Fruit fly (Drosophila melanogaster) whole organism, adult: ENCODE data around the gene HGTX.

Experiments used
- CG11617 ChIP-seq: fragments of 200-800 bp; sonication (Bioruptor generic); optimal IDR thresholded peaks from 2 replicates; lab custom pipeline; 2017; ENCODE audit warnings: mild to moderate bottlenecking, missing biosample characterization, missing genetic modification reagents, missing genetic modification characterization
- CG12768 ChIP-seq: fragments of 200-800 bp; sonication (Bioruptor generic); optimal IDR thresholded peaks from 2 replicates; lab custom pipeline; 2017; ENCODE audit warnings: missing biosample characterization, missing genetic modification characterization, mild to moderate bottlenecking, moderate library complexity, missing genetic modification reagents
- CG14711 ChIP-seq: fragments of 200-800 bp; sonication (Bioruptor generic); optimal IDR thresholded peaks from 2 replicates; lab custom pipeline; 2018; ENCODE audit warnings: missing biosample characterization, mild to moderate bottlenecking, missing genetic modification characterization, moderate library complexity
- CG1620 ChIP-seq: fragments of 200-800 bp; sonication (Bioruptor generic); optimal IDR thresholded peaks from 2 replicates; lab custom pipeline; 2016; ENCODE audit warnings: missing biosample characterization, missing genetic modification characterization
- CG33017 ChIP-seq: fragments of 200-800 bp; sonication (Bioruptor generic); optimal IDR thresholded peaks from 2 replicates; lab custom pipeline; 2018; ENCODE audit warnings: missing biosample characterization, mild to moderate bottlenecking, missing genetic modification characterization, moderate library complexity
- CG5204 ChIP-seq: fragments of 200-800 bp; sonication (Bioruptor generic); optimal IDR thresholded peaks from 2 replicates; lab custom pipeline; 2016; ENCODE audit warnings: missing biosample characterization, missing genetic modification characterization
- CG7045 ChIP-seq: fragments of 200-800 bp; sonication (Bioruptor generic); optimal IDR thresholded peaks from 2 replicates; lab custom pipeline; 2017; ENCODE audit warnings: missing biosample characterization, mild to moderate bottlenecking, missing genetic modification characterization
- CG7101 ChIP-seq: fragments of 200-800 bp; sonication (Bioruptor generic); optimal IDR thresholded peaks from 2 replicates; lab custom pipeline; 2018; ENCODE audit warnings: missing biosample characterization, mild to moderate bottlenecking, missing genetic modification characterization, moderate library complexity
- Clk ChIP-seq: fragments of 200-800 bp; sonication (Bioruptor generic); optimal IDR thresholded peaks from 2 replicates; lab custom pipeline; 2017; ENCODE audit warnings: missing biosample characterization, missing genetic modification characterization
- Crg-1 ChIP-seq: fragments of 200-800 bp; sonication (Bioruptor generic); optimal IDR thresholded peaks from 2 replicates; lab custom pipeline; 2016; ENCODE audit warnings: missing biosample characterization, missing genetic modification characterization
- Hr96 ChIP-seq: fragments of 200-800 bp; sonication (Bioruptor generic); optimal IDR thresholded peaks from 2 replicates; lab custom pipeline; 2016; ENCODE audit warnings: missing biosample characterization, missing genetic modification characterization
- Mnt ChIP-seq: fragments of 200-800 bp; sonication (Bioruptor generic); optimal IDR thresholded peaks from 2 replicates; lab custom pipeline; 2016; ENCODE audit warnings: missing biosample characterization, mild to moderate bottlenecking, missing genetic modification characterization
- bab1 ChIP-seq: fragments of 200-800 bp; sonication (Bioruptor generic); optimal IDR thresholded peaks from 3 replicates; lab custom pipeline; 2019; ENCODE audit warnings: missing biosample characterization, mild to moderate bottlenecking, missing genetic modification characterization, moderate library complexity
- cic ChIP-seq: fragments of 200-800 bp; sonication (Bioruptor generic); optimal IDR thresholded peaks from 2 replicates; lab custom pipeline; 2017; ENCODE audit warnings: missing biosample characterization, mild to moderate bottlenecking, missing genetic modification characterization, moderate library complexity
- cnc ChIP-seq, 2 experiments: fragments of >200 bp; optimal IDR thresholded peaks; 2 replicates each; lab custom pipeline; 2017
- kay ChIP-seq: fragments of 200-800 bp; sonication (Bioruptor generic); peaks from one replicate; lab custom pipeline; 2016; ENCODE audit warnings: missing biosample characterization, missing genetic modification characterization, borderline replicate concordance
- ovo ChIP-seq: fragments of 200-800 bp; sonication (Bioruptor generic); optimal IDR thresholded peaks from 2 replicates; lab custom pipeline; 2016; ENCODE audit warnings: missing biosample characterization, missing genetic modification characterization
- pad ChIP-seq: fragments of 200-800 bp; sonication (Bioruptor generic); optimal IDR thresholded peaks from 3 replicates; lab custom pipeline; 2017; ENCODE audit warnings: missing biosample characterization, missing genetic modification characterization, mild to moderate bottlenecking, moderate library complexity, missing genetic modification reagents
- tj ChIP-seq: fragments of 200-800 bp; sonication (Bioruptor generic); optimal IDR thresholded peaks from 3 replicates; lab custom pipeline; 2017; ENCODE audit warnings: missing biosample characterization, mild to moderate bottlenecking, missing genetic modification characterization, moderate library complexity
- toe ChIP-seq: fragments of 200-800 bp; sonication (Bioruptor generic); optimal IDR thresholded peaks from 2 replicates; lab custom pipeline; 2016; ENCODE audit warnings: missing biosample characterization, missing genetic modification characterization

The HGTX gene

DNA sequence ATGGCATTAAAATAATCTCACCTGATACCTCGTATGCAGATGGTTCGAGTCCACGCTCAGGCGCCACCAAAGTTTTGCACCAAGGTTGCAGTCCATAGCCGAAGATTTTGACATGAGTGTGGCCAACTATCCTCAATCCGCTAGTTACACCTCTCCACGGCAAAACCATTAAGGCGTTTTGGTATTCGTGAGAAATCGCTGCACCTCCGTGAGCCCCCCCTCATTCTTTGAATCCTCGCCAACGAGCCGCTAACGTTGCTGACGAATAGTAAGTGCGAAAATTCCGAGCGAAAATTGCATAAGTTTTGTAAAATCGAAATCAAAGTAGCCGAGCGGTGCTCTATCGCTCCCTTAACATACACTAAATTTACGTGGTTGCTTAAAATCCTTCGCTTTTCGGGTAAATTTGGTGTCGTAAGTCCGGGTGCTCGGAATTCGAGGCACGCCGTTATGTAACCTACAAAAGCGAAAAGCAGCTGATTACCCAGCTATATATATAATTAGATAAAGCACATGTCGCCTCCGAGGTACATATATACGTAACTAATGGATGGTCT lies 61.8 kb downstream of the HGTX start, which contains the start of gene Mpcp2:
Mpcp2 (plus strand) TSS at position 217 of the 557 bp plus-strand sequence.
- peak; percentile 68 for TF ChIP-seq tj
- peak; percentile 62 for TF ChIP-seq cic (GFP tag; lab: Kevin White, UChicago)
- TF ChIP-seq toe, result no peak
- TF ChIP-seq cnc (optimal IDR thresholded peaks at IDR 0.05; lab: Kevin White, UChicago), result no peak
- TF ChIP-seq CG5204, result no peak
- peak; percentile 16 for TF ChIP-seq ovo
- no peak for TF ChIP-seq Crg-1
- peak; percentile 46 for TF ChIP-seq pad (GFP tag; lab: Kevin White, UChicago)
- peak; percentile 23 for TF ChIP-seq CG14711 (tag; lab: Kevin White, UChicago)
- peak; percentile 60 for TF ChIP-seq CG11617 (GFP tag; lab: Kevin White, UChicago)
- TF ChIP-seq CG12768, result peak; percentile 33
- TF ChIP-seq kay (GFP tag; lab: Kevin White, UChicago), result no peak
- peak; percentile 52 for TF ChIP-seq CG7101 (tag; lab: Kevin White, UChicago)
- no peak for TF ChIP-seq Hr96 (GFP tag; lab: Kevin White, UChicago)
- TF ChIP-seq bab1, result peak; percentile 77
- TF ChIP-seq CG33017 (tag; lab: Kevin White, UChicago), result peak; percentile 37
- no peak for TF ChIP-seq Clk (GFP tag; lab: Kevin White, UChicago)
- TF ChIP-seq Mnt, result peak; percentile 93
- no peak for TF ChIP-seq CG7045
- peak; percentile 1 for TF ChIP-seq CG1620 (GFP tag; lab: Kevin White, UChicago)

DNA sequence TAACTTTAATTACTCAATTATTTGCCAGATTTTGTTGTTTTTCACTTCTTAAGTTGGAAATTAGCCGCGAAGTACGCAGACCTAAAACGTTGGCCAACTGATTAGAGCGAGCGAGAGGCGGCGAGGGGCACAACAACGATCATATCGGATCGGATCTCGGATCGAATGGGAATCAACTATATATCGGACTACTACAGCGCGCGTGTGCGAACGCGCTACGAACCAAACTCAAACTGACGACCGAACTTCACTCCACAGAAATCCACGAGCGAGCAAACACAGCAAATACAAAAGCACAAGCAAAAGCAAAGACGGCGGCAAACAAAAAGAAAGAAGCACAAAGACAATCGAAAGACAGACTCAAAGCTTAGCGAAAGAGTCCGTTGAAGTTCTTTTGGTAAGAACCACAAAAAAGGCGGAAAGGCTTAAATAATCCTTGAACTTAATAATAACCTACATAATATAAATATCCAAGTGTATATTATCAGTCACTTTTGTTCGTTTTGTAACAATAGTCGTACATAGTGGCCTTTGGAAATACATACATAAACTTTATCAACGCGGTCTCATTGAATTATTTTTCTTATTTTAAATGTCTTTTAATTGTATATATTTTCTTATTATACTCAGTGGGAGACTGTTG lies 63.2 kb downstream of the HGTX start, which contains the start of the genes bbg and CG43246:
bbg (minus strand) TSS at position 235 of the 643 bp plus-strand sequence.
CG43246 (plus strand) TSS at position 593 of the 643 bp plus-strand sequence.
- TF ChIP-seq Clk (GFP tag; lab: Kevin White, UChicago) (no peak), bab1 (no peak), CG5204 (no peak), Mnt (no peak), Crg-1 (no peak)

DNA sequence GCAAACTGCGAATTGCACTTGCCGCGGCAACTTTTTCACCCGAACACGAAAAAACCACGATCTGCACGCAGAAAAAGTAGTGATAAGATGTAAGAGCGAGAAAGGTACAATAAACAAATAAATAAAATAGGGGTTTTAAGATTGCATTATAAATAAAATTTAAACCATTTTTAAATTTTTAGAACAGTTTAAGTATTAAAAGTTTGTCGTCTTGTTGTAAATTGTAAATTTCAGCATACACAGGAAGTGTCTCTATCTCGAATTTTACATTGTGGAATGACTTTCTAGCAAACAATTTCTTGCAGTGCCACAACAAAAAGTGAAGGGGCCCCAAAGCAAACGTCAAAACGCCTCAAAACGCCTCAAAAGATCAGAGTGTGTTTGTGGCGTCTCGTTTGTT lies 64.7 kb downstream of the HGTX start:
- TF ChIP-seq CG7045 (no peak), CG1620 (GFP tag; lab: Kevin White, UChicago) (no peak), CG33017 (tag; lab: Kevin White, UChicago) (no peak)
